Fruit fly (Drosophila melanogaster) whole organism, embryonic: ENCODE data around the gene CG17562.

Source experiments
- Abd-B ChIP-seq: fragments of 200-800 bp; sonication (Bioruptor generic); optimal IDR thresholded peaks from 2 replicates; lab custom pipeline; 2018; ENCODE audit warnings: missing biosample characterization, mild to moderate bottlenecking, missing genetic modification characterization, moderate library complexity
- Asciz ChIP-seq: fragments of 200-800 bp; sonication (Bioruptor generic); optimal IDR thresholded peaks from 2 replicates; lab custom pipeline; 2017; ENCODE audit warnings: missing biosample characterization, mild to moderate bottlenecking, missing genetic modification characterization, missing genetic modification reagents
- CG10267 ChIP-seq: fragments of 200-800 bp; sonication (Bioruptor generic); optimal IDR thresholded peaks from 2 replicates; lab custom pipeline; 2018; ENCODE audit warnings: missing biosample characterization, mild to moderate bottlenecking, missing genetic modification characterization, moderate library complexity
- CG14441 ChIP-seq: fragments of 200-800 bp; sonication (Bioruptor generic); IDR thresholded peaks from 2 replicates; pipeline ENCODE4 v1.3.6; 2022; ENCODE audit warnings: missing biosample characterization, missing genetic modification characterization
- CG16863 ChIP-seq: fragments of 200-800 bp; sonication (Bioruptor generic); optimal IDR thresholded peaks from 3 replicates; lab custom pipeline; 2016; ENCODE audit warnings: missing biosample characterization, missing genetic modification characterization
- CG17359 ChIP-seq: fragments of 200-800 bp; sonication (Bioruptor generic); optimal IDR thresholded peaks from 3 replicates; lab custom pipeline; 2018; ENCODE audit warnings: missing biosample characterization, mild to moderate bottlenecking, missing genetic modification characterization, moderate library complexity
- CG17385 ChIP-seq: fragments of 200-800 bp; sonication (Bioruptor generic); optimal IDR thresholded peaks from 3 replicates; lab custom pipeline; 2018; ENCODE audit warnings: missing biosample characterization, mild to moderate bottlenecking, missing genetic modification characterization
- CG2199 ChIP-seq: fragments of 200-800 bp; sonication (Bioruptor generic); IDR thresholded peaks from 3 replicates; pipeline ENCODE4 v1.3.6; 2022; ENCODE audit warnings: missing biosample characterization, missing genetic modification characterization
- CG3065 ChIP-seq: fragments of 200-800 bp; sonication (Bioruptor generic); optimal IDR thresholded peaks from 2 replicates; lab custom pipeline; 2016; ENCODE audit warnings: missing biosample characterization, missing genetic modification characterization
- CG31441 ChIP-seq: fragments of 200-800 bp; sonication (Bioruptor generic); IDR thresholded peaks from 2 replicates; pipeline ENCODE4 v1.3.6; 2022; ENCODE audit warnings: missing biosample characterization, missing genetic modification characterization
- CG3407 ChIP-seq: fragments of 200-800 bp; sonication (Bioruptor generic); optimal IDR thresholded peaks from 2 replicates; lab custom pipeline; 2018; ENCODE audit warnings: missing biosample characterization, mild to moderate bottlenecking, missing genetic modification characterization
- CG34422 ChIP-seq: fragments of 200-800 bp; sonication (Bioruptor generic); IDR thresholded peaks from 3 replicates; pipeline ENCODE4 v1.3.6; 2022; ENCODE audit warnings: missing biosample characterization, missing genetic modification characterization
- CG42726 ChIP-seq: fragments of 200-800 bp; sonication (Bioruptor generic); IDR thresholded peaks from 2 replicates; pipeline ENCODE4 v1.3.6; 2022; ENCODE audit warnings: missing biosample characterization, missing genetic modification characterization; ENCODE audit not compliant: partially characterized antibody
- CG6254 ChIP-seq: fragments of 200-800 bp; sonication (Bioruptor generic); optimal IDR thresholded peaks from 3 replicates; lab custom pipeline; 2017; ENCODE audit warnings: mild to moderate bottlenecking, missing biosample characterization, missing genetic modification reagents, missing genetic modification characterization
- CG6854 ChIP-seq: fragments of 200-800 bp; sonication (Bioruptor generic); optimal IDR thresholded peaks from 3 replicates; lab custom pipeline; 2017; ENCODE audit warnings: missing biosample characterization, mild to moderate bottlenecking, missing genetic modification characterization
- CG8359 ChIP-seq: fragments of 200-800 bp; sonication (Bioruptor generic); optimal IDR thresholded peaks from 2 replicates; lab custom pipeline; 2017; ENCODE audit warnings: missing biosample characterization, mild to moderate bottlenecking, missing genetic modification characterization, borderline replicate concordance
- Dll ChIP-seq: fragments of 200-800 bp; sonication (Bioruptor generic); IDR thresholded peaks from 4 replicates; pipeline ENCODE4 v1.3.6; 2022; ENCODE audit warnings: missing biosample characterization, missing genetic modification characterization; ENCODE audit not compliant: partially characterized antibody
- Fer3 ChIP-seq: fragments of 200-800 bp; sonication (Bioruptor generic); optimal IDR thresholded peaks from 2 replicates; lab custom pipeline; 2018; ENCODE audit warnings: missing biosample characterization, mild to moderate bottlenecking, missing genetic modification characterization, moderate library complexity
- HHEX ChIP-seq: fragments of 200-800 bp; sonication (Bioruptor generic); optimal IDR thresholded peaks from 3 replicates; lab custom pipeline; 2017; ENCODE audit warnings: missing biosample characterization, mild to moderate bottlenecking, missing genetic modification characterization, missing genetic modification reagents
- HLH4C ChIP-seq: fragments of 200-800 bp; sonication (Bioruptor generic); IDR thresholded peaks from 3 replicates; pipeline ENCODE4 v1.3.6; 2022; ENCODE audit warnings: missing biosample characterization, missing genetic modification characterization; ENCODE audit not compliant: partially characterized antibody
- Hr39 ChIP-seq: fragments of >200 bp; optimal IDR thresholded peaks from 2 replicates; lab custom pipeline; 2017
- Mad ChIP-seq: fragments of 200-800 bp; sonication (Bioruptor generic); optimal IDR thresholded peaks from 2 replicates; lab custom pipeline; 2016; ENCODE audit warnings: missing biosample characterization, missing genetic modification characterization
- Myb ChIP-seq: fragments of 200-800 bp; sonication (Bioruptor generic); optimal IDR thresholded peaks from 2 replicates; lab custom pipeline; 2016; ENCODE audit warnings: missing biosample characterization, missing genetic modification characterization
- NC2α ChIP-seq: fragments of 200-800 bp; sonication (Bioruptor generic); optimal IDR thresholded peaks from 2 replicates; lab custom pipeline; 2016; ENCODE audit warnings: missing biosample characterization, missing genetic modification characterization
- Nf-YB ChIP-seq: fragments of 200-800 bp; sonication (Bioruptor generic); optimal IDR thresholded peaks from 3 replicates; lab custom pipeline; 2019; ENCODE audit warnings: missing biosample characterization, mild to moderate bottlenecking, missing genetic modification characterization, moderate library complexity
- Oli ChIP-seq: fragments of 200-800 bp; sonication (Bioruptor generic); optimal IDR thresholded peaks from 2 replicates; lab custom pipeline; 2018; ENCODE audit warnings: missing biosample characterization, mild to moderate bottlenecking, missing genetic modification characterization, moderate library complexity
- Rfx ChIP-seq: fragments of 200-800 bp; sonication (Bioruptor generic); IDR thresholded peaks from 2 replicates; pipeline ENCODE4 v1.3.6; 2022; ENCODE audit warnings: missing biosample characterization, missing genetic modification characterization
- Six4 ChIP-seq: fragments of 200-800 bp; sonication (Bioruptor generic); optimal IDR thresholded peaks from 2 replicates; lab custom pipeline; 2016; ENCODE audit warnings: missing biosample characterization, missing genetic modification characterization
- Tbp ChIP-seq: fragments of >200 bp; optimal IDR thresholded peaks from 2 replicates; lab custom pipeline; 2018; ENCODE audit warnings: missing biosample characterization, missing genetic modification characterization
- Trl ChIP-seq, 3 experiments: fragments of >200 bp in 2 of 3; fragments of 200-800 bp in 1 of 3; sonication (Bioruptor generic) in 1 of 3; optimal IDR thresholded peaks; 2 replicates in 1 of 3; 3 replicates in 2 of 3; lab custom pipeline; 2016 to 2017; ENCODE audit warnings: missing biosample characterization in 1 of 3, missing genetic modification characterization in 1 of 3
- Usf ChIP-seq: fragments of 200-800 bp; sonication (Bioruptor generic); optimal IDR thresholded peaks from 2 replicates; lab custom pipeline; 2017; ENCODE audit warnings: missing genotype, missing biosample characterization, missing genetic modification characterization
- Xbp1 ChIP-seq: fragments of 200-800 bp; sonication (Bioruptor generic); optimal IDR thresholded peaks from 3 replicates; lab custom pipeline; 2016; ENCODE audit warnings: missing biosample characterization, mild to moderate bottlenecking, missing genetic modification characterization
- Xrp1 ChIP-seq: fragments of 200-800 bp; sonication (Bioruptor generic); IDR thresholded peaks from 2 replicates; pipeline ENCODE4 v1.3.6; 2022; ENCODE audit warnings: missing biosample characterization, missing genetic modification characterization
- cas ChIP-seq: fragments of 200-800 bp; sonication (Bioruptor generic); IDR thresholded peaks from 2 replicates; pipeline ENCODE4 v1.3.6; 2022; ENCODE audit warnings: missing biosample characterization, missing genetic modification characterization
- dmrt99B ChIP-seq: fragments of 200-800 bp; sonication (Bioruptor generic); optimal IDR thresholded peaks from 2 replicates; lab custom pipeline; 2018; ENCODE audit warnings: missing biosample characterization, mild to moderate bottlenecking, missing genetic modification characterization, moderate library complexity
- dysf ChIP-seq: fragments of 200-800 bp; sonication (Bioruptor generic); IDR thresholded peaks from 3 replicates; pipeline ENCODE4 v1.3.6; 2022; ENCODE audit warnings: missing biosample characterization, missing genetic modification characterization
- emc ChIP-seq: fragments of 200-800 bp; sonication (Bioruptor generic); optimal IDR thresholded peaks from 2 replicates; lab custom pipeline; 2016; ENCODE audit warnings: missing biosample characterization, missing genetic modification characterization
- en ChIP-seq: fragments of 200-800 bp; sonication (Bioruptor generic); optimal IDR thresholded peaks from 2 replicates; lab custom pipeline; 2016; ENCODE audit warnings: missing biosample characterization, missing genetic modification characterization
- esg ChIP-seq: fragments of 200-800 bp; sonication (Bioruptor generic); conservative IDR thresholded peaks from 2 replicates; pipeline ENCODE4 v1.3.6; 2022; ENCODE audit warnings: missing biosample characterization, missing genetic modification characterization
- gsb ChIP-seq: fragments of 200-800 bp; sonication (Bioruptor generic); IDR thresholded peaks from 2 replicates; pipeline ENCODE4 v1.3.6; 2022; ENCODE audit warnings: missing biosample characterization, missing genetic modification characterization
- her ChIP-seq: fragments of 200-800 bp; sonication (Bioruptor generic); optimal IDR thresholded peaks from 2 replicates; lab custom pipeline; 2016; ENCODE audit warnings: missing biosample characterization, missing genetic modification characterization
- insv ChIP-seq, 2 experiments: fragments of 200-800 bp; sonication (Bioruptor generic); optimal IDR thresholded peaks; 3 replicates each; lab custom pipeline; 2016 to 2018; ENCODE audit warnings: missing biosample characterization in 2 of 2, missing genetic modification characterization in 2 of 2
- jumu ChIP-seq: fragments of 200-800 bp; sonication (Bioruptor generic); optimal IDR thresholded peaks from 3 replicates; lab custom pipeline; 2016; ENCODE audit warnings: missing biosample characterization, missing genetic modification characterization
- kni ChIP-seq: fragments of 200-800 bp; sonication (Bioruptor generic); optimal IDR thresholded peaks from 3 replicates; lab custom pipeline; 2017; ENCODE audit warnings: mild to moderate bottlenecking, missing biosample characterization, missing genetic modification reagents, missing genetic modification characterization
- lab ChIP-seq: fragments of 200-800 bp; sonication (Bioruptor generic); optimal IDR thresholded peaks from 3 replicates; lab custom pipeline; 2017; ENCODE audit warnings: missing biosample characterization, missing genetic modification characterization, mild to moderate bottlenecking, moderate library complexity, missing genetic modification reagents
- mld ChIP-seq: fragments of 200-800 bp; sonication (Bioruptor generic); IDR thresholded peaks from 3 replicates; pipeline ENCODE4 v1.3.6; 2022; ENCODE audit warnings: missing biosample characterization, missing genetic modification characterization; ENCODE audit not compliant: partially characterized antibody
- peb ChIP-seq: fragments of 200-800 bp; sonication (Bioruptor generic); IDR thresholded peaks from 2 replicates; pipeline ENCODE4 v1.3.6; 2022; ENCODE audit warnings: missing biosample characterization, missing genetic modification characterization
- pnt ChIP-seq: fragments of 200-800 bp; sonication (Bioruptor generic); optimal IDR thresholded peaks from 3 replicates; lab custom pipeline; 2016; ENCODE audit warnings: missing biosample characterization, missing genetic modification characterization
- slbo ChIP-seq: fragments of 200-800 bp; sonication (Bioruptor generic); IDR thresholded peaks from 2 replicates; pipeline ENCODE4 v1.3.6; 2022; ENCODE audit warnings: missing biosample characterization, missing genetic modification characterization
- tgo ChIP-seq: fragments of 200-800 bp; sonication (Bioruptor generic); IDR thresholded peaks from 3 replicates; pipeline ENCODE4 v1.3.6; 2022; ENCODE audit warnings: missing biosample characterization, missing genetic modification characterization
- usp ChIP-seq: fragments of >200 bp; optimal IDR thresholded peaks from 2 replicates; lab custom pipeline; 2017; ENCODE audit warnings: missing biosample characterization, missing genetic modification characterization
- vnd ChIP-seq: fragments of 200-800 bp; sonication (Bioruptor generic); IDR thresholded peaks from 3 replicates; pipeline ENCODE4 v1.3.6; 2022; ENCODE audit warnings: missing biosample characterization, missing genetic modification characterization; ENCODE audit not compliant: partially characterized antibody

The CG17562 gene

DNA sequence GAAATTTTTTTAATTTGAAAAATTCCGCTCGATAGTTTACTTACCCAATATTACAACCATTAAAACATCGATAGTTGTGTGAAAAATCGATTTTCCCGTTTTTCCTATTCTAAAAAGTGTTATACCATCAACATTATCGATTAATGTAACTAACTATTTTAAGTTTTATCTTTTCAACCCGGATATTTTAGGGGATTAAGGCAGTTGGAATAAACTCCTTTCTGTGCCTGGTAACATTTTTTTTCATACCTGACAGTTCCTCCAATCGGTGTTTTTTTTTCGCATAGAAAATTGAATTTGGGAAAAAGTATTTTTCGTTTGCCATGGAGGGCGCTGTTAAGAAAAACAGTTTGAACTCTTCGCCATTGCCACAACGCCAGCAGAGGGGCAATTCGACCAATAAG lies 24.9 kb downstream of the CG17562 start, which contains the start of gene nonA-l (continued):
- peak; percentile 65 for TF ChIP-seq Myb (GFP tag; lab: Kevin White, UChicago)
- no peak for TF ChIP-seq CG3407 (GFP tag; lab: Kevin White, UChicago)
- TF ChIP-seq NC2α (GFP tag; lab: Kevin White, UChicago) = no peak
- no peak for TF ChIP-seq Tbp (GFP tag; lab: Kevin White, UChicago)
- no peak for TF ChIP-seq tgo (GFP tag; lab: Robert Waterston, UW)
- no peak for TF ChIP-seq cas (GFP tag; lab: Robert Waterston, UW)
- no peak for TF ChIP-seq CG3065 (GFP tag; lab: Kevin White, UChicago)
- no peak for TF ChIP-seq Xrp1 (GFP tag; lab: Robert Waterston, UW)
- TF ChIP-seq Nf-YB (GFP tag; lab: Kevin White, UChicago) = peak; percentile 17
- no peak for TF ChIP-seq Abd-B
- TF ChIP-seq pnt (GFP tag; lab: Kevin White, UChicago) = no peak
- TF ChIP-seq CG10267 (tag; lab: Kevin White, UChicago) = peak; percentile 40
- TF ChIP-seq Oli (tag; lab: Kevin White, UChicago) = no peak
- no peak for TF ChIP-seq CG17359
- TF ChIP-seq dysf (GFP tag; lab: Robert Waterston, UW) = no peak
- TF ChIP-seq HHEX (GFP tag; lab: Kevin White, UChicago) = no peak
- no peak for TF ChIP-seq emc (GFP tag; lab: Kevin White, UChicago)
- TF ChIP-seq Xbp1 (GFP tag; lab: Kevin White, UChicago) = no peak
- TF ChIP-seq CG42726 (GFP tag; lab: Robert Waterston, UW) = 0 out of 2 replicates have a peak, but pooled peaks have one; percentile 4
- TF ChIP-seq mld (GFP tag; lab: Robert Waterston, UW) = peak; percentile 78; the same call in 2 of the 3 replicates
- no peak for TF ChIP-seq CG16863 (GFP tag; lab: Kevin White, UChicago)
- no peak for TF ChIP-seq gsb (GFP tag; lab: Robert Waterston, UW)
- no peak for TF ChIP-seq CG34422
- no peak for TF ChIP-seq usp
- no peak for TF ChIP-seq CG6854 (GFP tag; lab: Kevin White, UChicago)
- TF ChIP-seq Trl (optimal IDR thresholded peaks at IDR 0.05; lab: Kevin White, UChicago) = no peak
- TF ChIP-seq Trl (GFP tag; optimal IDR thresholded peaks at IDR 0.05; lab: Kevin White, UChicago) = no peak
- TF ChIP-seq HLH4C (GFP tag; lab: Robert Waterston, UW) = peak; percentile 87
- peak; percentile 90 for TF ChIP-seq Dll (GFP tag; lab: Robert Waterston, UW)
- no peak for TF ChIP-seq CG6254 (GFP tag; lab: Kevin White, UChicago)
- no peak for TF ChIP-seq kni
- no peak for TF ChIP-seq Usf (GFP tag; lab: Kevin White, UChicago)
- no peak for TF ChIP-seq Asciz (GFP tag; lab: Kevin White, UChicago)
- no peak for TF ChIP-seq insv (GFP tag; optimal IDR thresholded peaks at IDR 0.05; lab: Kevin White, UChicago)
- TF ChIP-seq esg (GFP tag; lab: Robert Waterston, UW) = no peak
- TF ChIP-seq jumu (GFP tag; lab: Kevin White, UChicago) = no peak
- no peak for TF ChIP-seq Rfx (GFP tag; lab: Robert Waterston, UW)
- TF ChIP-seq Six4 (GFP tag; lab: Kevin White, UChicago) = no peak
- no peak for TF ChIP-seq Mad
- TF ChIP-seq lab = no peak
- no peak for TF ChIP-seq CG14441 (GFP tag; lab: Robert Waterston, UW)
- TF ChIP-seq her (GFP tag; lab: Kevin White, UChicago) = no peak
- no peak for TF ChIP-seq CG8359 (GFP tag; lab: Kevin White, UChicago)
- no peak for TF ChIP-seq slbo
- no peak for TF ChIP-seq CG2199 (GFP tag; lab: Robert Waterston, UW)
- TF ChIP-seq en (GFP tag; lab: Kevin White, UChicago) = no peak
- no peak for TF ChIP-seq Fer3
- TF ChIP-seq CG31441 = no peak
- TF ChIP-seq vnd (GFP tag; lab: Robert Waterston, UW) = peak; percentile 86
- TF ChIP-seq dmrt99B (tag; lab: Kevin White, UChicago) = no peak
- TF ChIP-seq CG17385 (GFP tag; lab: Kevin White, UChicago) = no peak
- TF ChIP-seq peb (GFP tag; lab: Robert Waterston, UW) = no peak
- no peak for TF ChIP-seq Hr39
